Fruit fly (Drosophila melanogaster) whole organism, wandering third instar larva: ENCODE data around the gene CG3285.

ENCODE experiments used
- Abd-B ChIP-seq: fragments of >200 bp; optimal IDR thresholded peaks from 2 replicates; lab custom pipeline; 2017; ENCODE audit warnings: missing biosample characterization, missing genetic modification characterization
- CG32264 ChIP-seq: fragments of 200-800 bp; sonication (Bioruptor generic); optimal IDR thresholded peaks from 2 replicates; lab custom pipeline; 2016; ENCODE audit warnings: missing biosample characterization, missing genetic modification characterization
- CG9705 ChIP-seq: fragments of 200-800 bp; sonication (Bioruptor generic); optimal IDR thresholded peaks from 2 replicates; lab custom pipeline; 2018; ENCODE audit warnings: missing biosample characterization, mild to moderate bottlenecking, missing genetic modification characterization
- CrebA ChIP-seq: fragments of 200-800 bp; sonication (Bioruptor generic); optimal IDR thresholded peaks from 2 replicates; lab custom pipeline; 2016; ENCODE audit warnings: missing biosample characterization, mild to moderate bottlenecking, missing genetic modification characterization, borderline replicate concordance
- Dfd ChIP-seq: fragments of >200 bp; optimal IDR thresholded peaks from 2 replicates; lab custom pipeline; 2017; ENCODE audit warnings: missing biosample characterization, missing genetic modification characterization
- Dif ChIP-seq: fragments of 200-275, 200-300 bp; sonication (Bioruptor generic); optimal IDR thresholded peaks from 2 replicates; lab custom pipeline; 2018; ENCODE audit warnings: missing biosample characterization, missing genetic modification characterization; ENCODE audit not compliant: partially characterized antibody
- GATAd ChIP-seq: sonication (Bioruptor generic); optimal IDR thresholded peaks from 2 replicates; lab custom pipeline; 2016; ENCODE audit warnings: missing biosample characterization, missing genetic modification characterization
- HLH106 ChIP-seq: fragments of 200-800 bp; optimal IDR thresholded peaks from 3 replicates; lab custom pipeline; 2019; ENCODE audit warnings: missing biosample characterization, mild to moderate bottlenecking, missing genetic modification characterization, moderate library complexity
- Hnf4 ChIP-seq: fragments of 200-800 bp; sonication (Bioruptor generic); optimal IDR thresholded peaks from 2 replicates; lab custom pipeline; 2016; ENCODE audit warnings: missing biosample characterization, mild to moderate bottlenecking, missing genetic modification characterization
- Hr78 ChIP-seq: fragments of >200 bp; optimal IDR thresholded peaks from 2 replicates; lab custom pipeline; 2017; ENCODE audit warnings: missing biosample characterization, missing genetic modification characterization
- Hr83 ChIP-seq: fragments of 200-300 bp; sonication (Bioruptor generic); optimal IDR thresholded peaks from 2 replicates; lab custom pipeline; 2016; ENCODE audit warnings: missing biosample characterization, mild to moderate bottlenecking, missing genetic modification characterization, moderate library complexity; ENCODE audit not compliant: poor library complexity, severe bottlenecking
- Jra ChIP-seq: sonication (Bioruptor generic); optimal IDR thresholded peaks from 2 replicates; lab custom pipeline; 2016; ENCODE audit warnings: missing biosample characterization, missing genetic modification characterization
- Mio ChIP-seq: sonication (Bioruptor generic); optimal IDR thresholded peaks from 2 replicates; lab custom pipeline; 2016; ENCODE audit warnings: missing biosample characterization, missing genetic modification characterization
- Myc ChIP-seq: fragments of >200 bp; optimal IDR thresholded peaks from 2 replicates; lab custom pipeline; 2017
- N ChIP-seq: fragments of >200 bp; optimal IDR thresholded peaks from 2 replicates; lab custom pipeline; 2018; ENCODE audit warnings: missing biosample characterization, missing external identifiers, missing genetic modification characterization
- OdsH ChIP-seq: fragments of 200-800 bp; sonication (Bioruptor generic); optimal IDR thresholded peaks from 2 replicates; lab custom pipeline; 2016; ENCODE audit warnings: missing biosample characterization, mild to moderate bottlenecking, missing genetic modification characterization
- Rel ChIP-seq, 2 experiments: fragments of 200-800 bp; sonication (Bioruptor generic) in 1 of 2; optimal IDR thresholded peaks; 2 replicates in 1 of 2; 3 replicates in 1 of 2; lab custom pipeline; 2016 to 2019; ENCODE audit warnings: mild to moderate bottlenecking in 2 of 2, missing biosample characterization in 2 of 2, missing genetic modification characterization in 2 of 2, moderate library complexity in 1 of 2
- Sp1 ChIP-seq: fragments of 200-800 bp; sonication (Bioruptor generic); optimal IDR thresholded peaks from 3 replicates; lab custom pipeline; 2019; ENCODE audit warnings: missing biosample characterization, mild to moderate bottlenecking, missing genetic modification characterization, moderate library complexity
- Vsx2 ChIP-seq: fragments of 200-300, 225-300 bp; sonication (Bioruptor generic); optimal IDR thresholded peaks from 2 replicates; lab custom pipeline; 2018; ENCODE audit warnings: missing biosample characterization, missing genetic modification characterization; ENCODE audit not compliant: partially characterized antibody
- br ChIP-seq: fragments of 200-800 bp; sonication (Bioruptor generic); optimal IDR thresholded peaks from 2 replicates; lab custom pipeline; 2016; ENCODE audit warnings: missing biosample characterization, missing genetic modification characterization
- brk ChIP-seq: fragments of 200-800 bp; sonication (Bioruptor generic); optimal IDR thresholded peaks from 2 replicates; lab custom pipeline; 2016; ENCODE audit warnings: missing biosample characterization, mild to moderate bottlenecking, missing genetic modification characterization
- dl ChIP-seq, 2 experiments: fragments of 175-275, 200-275 bp in 1 of 2; fragments of 200-275 bp in 1 of 2; sonication (Bioruptor generic); optimal IDR thresholded peaks; lab custom pipeline; 2018; ENCODE audit warnings: mild to moderate bottlenecking in 2 of 2, missing biosample characterization in 2 of 2, missing genetic modification characterization in 2 of 2, moderate library complexity in 2 of 2; ENCODE audit not compliant: partially characterized antibody in 2 of 2, insufficient read depth in 1 of 2
- dmrt93B ChIP-seq: fragments of 200-800 bp; sonication (Bioruptor generic); optimal IDR thresholded peaks from 2 replicates; lab custom pipeline; 2018; ENCODE audit warnings: missing biosample characterization, mild to moderate bottlenecking, missing genetic modification characterization
- dsf ChIP-seq: sonication (Bioruptor generic); optimal IDR thresholded peaks from 2 replicates; lab custom pipeline; 2016; ENCODE audit warnings: missing biosample characterization, missing genetic modification characterization, borderline replicate concordance
- ey ChIP-seq: fragments of 200-800 bp; sonication (Bioruptor generic); optimal IDR thresholded peaks from 2 replicates; lab custom pipeline; 2016; ENCODE audit warnings: missing biosample characterization, missing genetic modification characterization
- foxo ChIP-seq, 2 experiments: fragments of 200-800 bp; sonication (Bioruptor generic); optimal IDR thresholded peaks; 2 replicates in 1 of 2; 3 replicates in 1 of 2; lab custom pipeline; 2016 to 2017; ENCODE audit warnings: missing biosample characterization in 2 of 2, missing genetic modification characterization in 2 of 2
- fru ChIP-seq: fragments of 200-800 bp; sonication (Bioruptor generic); optimal IDR thresholded peaks from 3 replicates; lab custom pipeline; 2016; ENCODE audit warnings: missing biosample characterization, mild to moderate bottlenecking, missing genetic modification characterization
- h ChIP-seq: fragments of 200-800 bp; sonication (Bioruptor generic); optimal IDR thresholded peaks from 3 replicates; lab custom pipeline; 2016; ENCODE audit warnings: missing biosample characterization, mild to moderate bottlenecking, missing genetic modification characterization
- jim ChIP-seq: fragments of 175-275, 200-325 bp; sonication (Bioruptor generic); optimal IDR thresholded peaks from 2 replicates; lab custom pipeline; 2016; ENCODE audit warnings: missing biosample characterization, mild to moderate bottlenecking, missing genetic modification characterization
- lola ChIP-seq: fragments of >200 bp; optimal IDR thresholded peaks from 2 replicates; lab custom pipeline; 2017; ENCODE audit warnings: missing biosample characterization, missing genetic modification characterization
- pan ChIP-seq: fragments of >200 bp; optimal IDR thresholded peaks from 2 replicates; lab custom pipeline; 2017
- psq ChIP-seq: fragments of 200-800 bp; sonication (Bioruptor generic); optimal IDR thresholded peaks from 3 replicates; lab custom pipeline; 2017; ENCODE audit warnings: missing biosample characterization, mild to moderate bottlenecking, missing genetic modification characterization, moderate library complexity
- rgr ChIP-seq: fragments of 200-800 bp; sonication (Bioruptor generic); optimal IDR thresholded peaks from 3 replicates; lab custom pipeline; 2016; ENCODE audit warnings: missing biosample characterization, mild to moderate bottlenecking, missing genetic modification characterization
- sage ChIP-seq: fragments of 200-800 bp; sonication (Bioruptor generic); optimal IDR thresholded peaks from 2 replicates; lab custom pipeline; 2016; ENCODE audit warnings: missing biosample characterization, mild to moderate bottlenecking, missing genetic modification characterization
- sv ChIP-seq: fragments of 200-800 bp; sonication (Bioruptor generic); optimal IDR thresholded peaks from 3 replicates; lab custom pipeline; 2016; ENCODE audit warnings: missing biosample characterization, missing genetic modification characterization
- tai ChIP-seq: sonication (Bioruptor generic); optimal IDR thresholded peaks from 2 replicates; lab custom pipeline; 2016; ENCODE audit warnings: missing biosample characterization, missing genetic modification characterization
- usp ChIP-seq: fragments of >200 bp; optimal IDR thresholded peaks from 2 replicates; lab custom pipeline; 2017; ENCODE audit warnings: missing biosample characterization, missing genetic modification characterization
- woc ChIP-seq: sonication (Bioruptor generic); optimal IDR thresholded peaks from 2 replicates; lab custom pipeline; 2016; ENCODE audit warnings: missing biosample characterization, mild to moderate bottlenecking, missing genetic modification characterization

CG3285 gene

DNA sequence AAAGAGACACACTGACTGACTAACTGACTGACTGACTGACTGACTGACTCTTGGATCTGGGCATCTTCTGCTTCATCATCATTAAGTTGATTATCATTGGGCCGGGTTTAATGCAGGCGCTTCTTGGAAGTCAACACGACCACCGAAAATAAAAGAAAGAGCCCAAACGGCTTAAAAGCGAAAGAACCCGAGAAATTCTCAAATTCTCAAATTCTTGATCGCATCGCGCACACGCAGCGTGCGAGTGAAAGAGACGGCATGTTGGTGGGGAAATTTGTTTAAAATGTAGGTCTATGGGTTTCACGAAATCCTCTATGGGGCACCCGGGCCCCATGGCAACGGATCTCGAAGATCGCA lies 15.7 kb downstream of the CG3285 start:
- TF ChIP-seq usp (GFP tag; lab: Kevin White, UChicago) = no peak
- TF ChIP-seq Hnf4 = no peak
- TF ChIP-seq Vsx2 (GFP tag; lab: Kevin White, UChicago) = no peak
- no peak for TF ChIP-seq Dfd
- no peak for TF ChIP-seq Jra (GFP tag; lab: Kevin White, UChicago)
- TF ChIP-seq woc (GFP tag; lab: Kevin White, UChicago) = no peak
- TF ChIP-seq Hr78 = no peak
- TF ChIP-seq tai (GFP tag; lab: Kevin White, UChicago) = no peak
- no peak for TF ChIP-seq brk (GFP tag; lab: Kevin White, UChicago)

dm6 chr2L:3348146-3348747 lies 17.5 kb downstream of the CG3285 start:
- TF ChIP-seq Hr83 (GFP tag; lab: Kevin White, UChicago) (no peak), psq (GFP tag; lab: Kevin White, UChicago) (peak; percentile 85), jim (GFP tag; lab: Kevin White, UChicago) (no peak), fru (peak; percentile 79), Jra (GFP tag; lab: Kevin White, UChicago) (peak; percentile 77), foxo (GFP tag; optimal IDR thresholded peaks at IDR 0.05; lab: Kevin White, UChicago) (peak; percentile 52 to 81), CG32264 (GFP tag; lab: Kevin White, UChicago) (peak; percentile 74), woc (GFP tag; lab: Kevin White, UChicago) (peak; percentile 70), Hr78 (no peak), CG9705 (GFP tag; lab: Kevin White, UChicago) (peak; percentile 6), br (peak; percentile 88), dl (GFP tag; optimal IDR thresholded peaks at IDR 0.05; lab: Kevin White, UChicago; ENCODE audit: insufficient read depth in 1 of 2, partially characterized antibody in 2 of 2) (no peak), Myc (lab: Kevin White, UChicago) (no peak), CrebA (GFP tag; lab: Kevin White, UChicago) (no peak), Dfd (no peak), ey (GFP tag; lab: Kevin White, UChicago) (peak; percentile 78), Rel (GFP tag; optimal IDR thresholded peaks at IDR 0.05; lab: Kevin White, UChicago) (no peak), Rel (tag; optimal IDR thresholded peaks at IDR 0.05; lab: Kevin White, UChicago) (peak; percentile 23), h (GFP tag; lab: Kevin White, UChicago) (peak; percentile 87), sage (GFP tag; lab: Kevin White, UChicago) (peak; percentile 75), Vsx2 (GFP tag; lab: Kevin White, UChicago) (no peak), usp (GFP tag; lab: Kevin White, UChicago) (no peak), GATAd (GFP tag; lab: Kevin White, UChicago) (peak; percentile 63), dsf (no peak), N (GFP tag; lab: Kevin White, UChicago) (no peak), lola (GFP tag; lab: Kevin White, UChicago) (no peak), Abd-B (GFP tag; lab: Kevin White, UChicago) (no peak), Hnf4 (peak; percentile 91), tai (GFP tag; lab: Kevin White, UChicago) (peak; percentile 89), sv (GFP tag; lab: Kevin White, UChicago) (peak; percentile 7), pan (lab: Kevin White, UChicago) (no peak), brk (GFP tag; lab: Kevin White, UChicago) (peak; percentile 76), OdsH (GFP tag; lab: Kevin White, UChicago) (peak; percentile 91), Dif (GFP tag; lab: Kevin White, UChicago) (no peak), rgr (GFP tag; lab: Kevin White, UChicago) (peak; percentile 85), Sp1 (peak; percentile 84), HLH106 (tag; lab: Kevin White, UChicago) (peak; percentile 82), dmrt93B (GFP tag; lab: Kevin White, UChicago) (peak; percentile 67), Mio (GFP tag; lab: Kevin White, UChicago) (peak; percentile 66)
